Worm (Caenorhabditis elegans): Measurements from ENCODE around the gene jmjd-4.
A peak's percentile ranks its signal among the peaks of the same experiment; 100 is the strongest.

jmjd-4 gene

DNA sequence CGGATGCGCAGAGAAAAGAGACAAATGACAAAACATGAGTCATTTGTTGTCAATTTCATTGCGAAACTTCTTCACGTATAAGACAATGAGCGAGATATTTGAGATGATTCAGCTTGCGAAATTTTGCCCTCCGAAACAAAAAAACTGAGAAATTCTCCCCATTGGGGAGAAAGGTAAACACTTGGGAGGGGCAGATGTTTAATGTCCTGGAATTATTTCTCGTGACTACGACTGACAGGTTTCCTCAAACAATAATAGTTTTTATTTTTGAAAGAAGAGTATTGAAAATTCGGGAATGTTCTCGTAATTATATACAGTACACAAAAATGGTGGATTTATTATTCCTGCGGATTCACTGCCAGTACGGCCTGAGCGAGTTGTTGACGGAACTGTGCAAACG, 2.6 kb downstream of the jmjd-4 start:
- TF ChIP-seq ceh-45 (GFP tag; IDR thresholded peaks at IDR 0.05) = no peak
- no peak for TF ChIP-seq zip-5 (tag; optimal IDR thresholded peaks at IDR 0.05)
- TF ChIP-seq elt-2 (tag; optimal IDR thresholded peaks at IDR 0.05) = no peak
- no peak for TF ChIP-seq Y22D7AL.16 (tag; optimal IDR thresholded peaks at IDR 0.05)

DNA sequence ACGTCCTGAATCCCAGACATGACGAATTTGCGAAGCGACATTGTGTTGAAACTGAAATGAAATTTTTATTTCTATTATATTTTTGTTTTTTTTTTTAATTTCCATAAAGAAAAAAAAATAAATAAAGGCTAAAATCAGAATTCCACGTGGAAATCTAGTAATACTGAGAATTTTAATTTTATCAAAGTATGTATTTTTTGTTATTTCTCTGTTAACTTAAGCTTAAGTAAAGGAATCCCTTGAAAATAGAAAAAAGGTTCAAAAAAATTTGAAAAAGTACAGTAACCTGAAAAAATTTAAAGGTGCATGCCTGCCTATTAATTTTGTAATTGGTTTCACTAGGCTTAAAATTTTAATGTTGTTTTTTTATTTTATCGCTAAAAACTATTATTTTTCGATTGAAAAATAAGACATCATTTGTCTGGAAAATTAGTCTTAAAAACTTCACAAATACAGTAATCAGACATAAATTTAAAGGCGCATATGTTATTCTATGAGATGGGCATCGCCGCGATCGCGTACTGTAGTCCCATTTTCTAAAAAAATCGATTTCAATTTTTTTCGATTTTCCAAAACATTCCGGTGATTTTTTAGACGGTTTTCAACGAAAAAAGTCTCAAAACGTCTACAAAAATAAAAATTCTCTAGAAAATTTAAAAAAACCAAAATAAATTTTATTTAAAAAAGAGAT, 3.3 kb downstream of the jmjd-4 start, which contains the start of gene nex-2:
TSS of gene nex-2 (minus strand) at position 51 of the 691 bp plus-strand sequence.
- TF ChIP-seq nfya-1 (tag; optimal IDR thresholded peaks at IDR 0.05) (no peak), ceh-45 (GFP tag; IDR thresholded peaks at IDR 0.05) (no peak), mec-3 (tag; optimal IDR thresholded peaks at IDR 0.05; ENCODE audit: borderline replicate concordance) (no peak), ceh-22 (tag; optimal IDR thresholded peaks at IDR 0.05) (no peak), ets-4 (tag; optimal IDR thresholded peaks at IDR 0.05) (no peak), hlh-15 (tag; optimal IDR thresholded peaks at IDR 0.05) (no peak), tbx-2 (tag; optimal IDR thresholded peaks at IDR 0.05) (no peak), sox-4 (tag; optimal IDR thresholded peaks at IDR 0.05) (no peak), ztf-16 (tag; optimal IDR thresholded peaks at IDR 0.05) (no peak), hlh-6 (tag; optimal IDR thresholded peaks at IDR 0.05) (no peak), fax-1 (tag; optimal IDR thresholded peaks at IDR 0.05) (no peak), madf-2 (tag; optimal IDR thresholded peaks at IDR 0.05) (no peak), pros-1 (tag; optimal IDR thresholded peaks at IDR 0.05) (no peak), unc-86 (tag; optimal IDR thresholded peaks at IDR 0.05) (no peak), tbx-7 (tag; optimal IDR thresholded peaks at IDR 0.05) (no peak), rnt-1 (tag; optimal IDR thresholded peaks at IDR 0.05) (no peak), ceh-24 (tag; optimal IDR thresholded peaks at IDR 0.05) (no peak), ttx-3 (tag; optimal IDR thresholded peaks at IDR 0.05) (no peak), fkh-6 (tag; optimal IDR thresholded peaks at IDR 0.05) (no peak)

DNA sequence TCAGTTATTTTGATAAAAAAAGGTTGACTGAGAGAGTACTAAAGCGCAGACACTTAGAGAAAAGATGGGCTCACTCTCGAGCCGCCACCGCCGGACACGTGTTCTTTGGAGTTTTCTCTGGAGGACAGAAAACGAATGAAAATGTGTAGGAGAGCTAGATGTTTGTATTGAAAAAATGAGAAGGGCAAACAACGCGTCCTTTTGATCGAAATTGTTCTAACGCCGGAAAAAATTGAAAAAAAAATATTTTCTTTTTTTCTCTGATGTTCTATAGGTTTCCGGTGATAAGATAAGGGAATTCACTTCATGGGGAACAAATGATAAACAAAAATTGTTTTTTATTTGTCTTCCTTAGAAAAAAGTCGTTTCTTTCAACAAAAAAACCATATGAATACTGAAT, 4.0 kb downstream of the jmjd-4 start:
- TF ChIP-seq elt-2 (tag; optimal IDR thresholded peaks at IDR 0.05) = peak; percentile 52
- TF ChIP-seq ceh-18 (tag; optimal IDR thresholded peaks at IDR 0.05) = no peak

DNA sequence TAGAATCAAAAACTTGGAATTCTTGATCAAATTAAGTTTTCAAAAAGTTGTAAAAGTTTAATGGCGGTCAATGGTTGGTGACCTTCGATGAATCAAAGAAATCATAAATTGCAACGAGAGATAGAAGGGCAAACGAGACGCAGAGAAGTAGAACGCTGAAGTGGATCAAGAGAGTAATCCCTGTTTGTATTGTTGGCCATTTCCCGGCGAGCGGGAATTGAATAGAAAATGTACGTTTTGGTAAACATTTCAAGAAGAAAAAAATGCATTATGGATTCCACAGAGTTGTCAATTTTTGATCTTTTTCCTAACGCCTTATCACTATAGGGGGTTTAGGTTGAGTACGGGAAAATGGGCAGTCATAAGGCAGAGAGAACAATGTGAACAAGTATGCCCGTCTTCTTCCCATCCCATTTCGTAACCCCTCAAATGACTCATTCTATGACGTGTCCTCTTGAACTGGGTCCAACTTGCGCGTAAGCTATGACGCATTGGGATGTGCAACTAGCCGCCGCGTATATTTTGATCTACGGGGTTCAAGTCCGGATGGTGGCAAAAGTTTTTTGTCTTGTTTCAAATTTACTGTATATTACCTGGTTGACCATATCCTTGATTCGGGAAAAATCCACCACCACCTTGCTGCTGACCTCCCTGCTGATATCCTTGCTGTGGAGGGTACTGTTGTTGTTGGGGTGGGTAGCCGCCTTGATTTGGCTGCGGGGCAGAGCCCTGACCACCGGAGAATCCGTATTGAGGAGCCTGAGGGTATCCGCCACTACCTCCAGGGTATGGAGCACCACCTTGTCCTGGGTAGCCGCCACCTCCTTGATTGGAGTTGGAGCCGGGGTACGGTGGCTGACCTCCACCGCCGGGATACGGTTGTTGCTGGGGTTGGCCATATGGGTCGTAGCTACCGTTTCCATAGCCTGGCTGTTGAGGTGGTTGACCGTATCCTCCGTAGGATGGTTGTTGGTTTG, 5.0 kb downstream of the jmjd-4 start:
- no peak for TF ChIP-seq elt-2 (tag; optimal IDR thresholded peaks at IDR 0.05)
- TF ChIP-seq lin-11 (tag; optimal IDR thresholded peaks at IDR 0.05) = no peak
- peak; percentile 2 for TF ChIP-seq nfya-1 (tag; optimal IDR thresholded peaks at IDR 0.05)
- TF ChIP-seq ceh-19 (GFP tag; optimal IDR thresholded peaks at IDR 0.05) = no peak
- no peak for TF ChIP-seq madf-2 (tag; optimal IDR thresholded peaks at IDR 0.05)
- 0 out of 2 replicates have a peak, but pooled peaks have one; percentile 13 for TF ChIP-seq sox-2 (GFP tag; IDR thresholded peaks at IDR 0.05)
- TF ChIP-seq odd-2 (tag; optimal IDR thresholded peaks at IDR 0.05) = no peak
- TF ChIP-seq dmd-4 (tag; optimal IDR thresholded peaks at IDR 0.05; ENCODE audit: borderline replicate concordance) = no peak

DNA sequence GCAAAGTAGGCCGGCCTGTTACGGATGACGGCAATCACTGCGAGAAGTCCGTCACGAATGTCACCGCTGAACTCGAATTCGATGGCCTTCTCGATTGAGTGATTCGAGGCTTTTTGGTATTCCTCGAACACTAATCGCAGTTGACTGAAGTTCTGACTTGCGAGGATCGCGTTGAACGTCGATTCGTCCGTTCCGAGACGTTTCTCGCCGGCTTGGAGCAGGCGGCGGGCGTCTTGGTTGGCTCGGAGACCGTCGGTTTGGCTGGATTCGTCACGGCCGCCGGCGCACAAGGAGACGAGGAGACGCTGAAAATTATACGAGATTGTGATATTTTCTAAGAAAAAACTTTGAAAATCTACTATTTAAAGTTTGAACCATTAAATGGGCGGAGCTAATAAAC, 7.5 kb downstream of the jmjd-4 start:
- TF ChIP-seq ama-1 (optimal IDR thresholded peaks at IDR 0.05) (no peak), nfya-1 (tag; optimal IDR thresholded peaks at IDR 0.05) (no peak), nhr-11 (tag; optimal IDR thresholded peaks at IDR 0.05) (no peak), ets-4 (tag; optimal IDR thresholded peaks at IDR 0.05) (no peak), ceh-24 (tag; optimal IDR thresholded peaks at IDR 0.05) (no peak), pag-3 (tag; optimal IDR thresholded peaks at IDR 0.05; ENCODE audit: borderline replicate concordance) (no peak), dmd-4 (tag; optimal IDR thresholded peaks at IDR 0.05; ENCODE audit: borderline replicate concordance) (no peak), fkh-10 (GFP tag; optimal IDR thresholded peaks at IDR 0.05) (no peak), ceh-48 (tag; optimal IDR thresholded peaks at IDR 0.05) (no peak), T23F11.4 (GFP tag; optimal IDR thresholded peaks at IDR 0.05) (no peak), unc-55 (GFP tag; optimal IDR thresholded peaks at IDR 0.05) (no peak), gmeb-2 (tag; optimal IDR thresholded peaks at IDR 0.05) (no peak), hlh-13 (GFP tag; optimal IDR thresholded peaks at IDR 0.05) (no peak), sdc-2 (tag; optimal IDR thresholded peaks at IDR 0.05) (no peak), elt-2 (tag; optimal IDR thresholded peaks at IDR 0.05) (no peak)

All from whole organism, late embryonic.